Fruit fly (Drosophila melanogaster) whole organism: ENCODE measurements around the gene CG16865.

Experiments
- CG8478 ChIP-seq: fragments of >200 bp; optimal IDR thresholded peaks from 2 replicates; lab custom pipeline; 2018; ENCODE audit warnings: inconsistent platforms
- Dll ChIP-seq: fragments of >200 bp; optimal IDR thresholded peaks from 2 replicates; lab custom pipeline; 2017
- pan ChIP-seq: fragments of >200 bp; optimal IDR thresholded peaks from 2 replicates; lab custom pipeline; 2017
- psq ChIP-seq: fragments of >200 bp; optimal IDR thresholded peaks from 2 replicates; lab custom pipeline; 2017
- usp ChIP-seq: fragments of >200 bp; optimal IDR thresholded peaks from 2 replicates; lab custom pipeline; 2017; ENCODE audit warnings: missing biosample characterization, missing genetic modification characterization, mixed read lengths

DNA sequence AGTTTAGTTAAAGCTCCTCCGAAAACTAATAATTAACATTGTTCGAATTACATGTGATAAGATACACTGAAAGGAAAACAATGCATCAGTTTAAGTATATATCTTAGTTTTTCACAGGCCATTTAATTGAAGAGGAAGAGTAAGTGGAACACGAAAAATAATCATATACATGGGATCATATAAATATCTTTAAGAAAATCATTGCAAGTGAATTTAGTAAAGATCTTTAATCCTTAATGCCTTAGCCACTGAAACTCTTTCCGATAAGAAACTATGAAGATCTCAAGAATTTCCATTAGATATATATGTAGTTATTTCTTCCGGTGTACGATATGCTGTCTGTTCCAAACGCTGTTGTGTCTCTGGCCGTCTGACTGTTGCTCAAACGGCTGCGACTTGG lies 32.7 kb upstream of the CG16865 start:
- no peak for TF ChIP-seq psq (lab: Kevin White, UChicago)
- TF ChIP-seq usp = no peak
- no peak for TF ChIP-seq Dll (lab: Kevin White, UChicago)
- TF ChIP-seq CG8478 = no peak
- TF ChIP-seq pan (lab: Kevin White, UChicago) = no peak
